Fruit fly (Drosophila melanogaster) whole organism, prepupa: ENCODE results near the gene Pp1-87B.

ENCODE experiments used
- CG15336 ChIP-seq: fragments of 200-800 bp; sonication (Bioruptor generic); IDR thresholded peaks from 2 replicates; pipeline ENCODE4 v1.3.6; 2022; ENCODE audit warnings: missing biosample characterization, missing genetic modification characterization
- CG3032 ChIP-seq: fragments of 200-800 bp; optimal IDR thresholded peaks from 2 replicates; lab custom pipeline; 2019; ENCODE audit warnings: missing biosample characterization, mild to moderate bottlenecking, missing genetic modification characterization, moderate library complexity
- CG32006 ChIP-seq: fragments of 200-800 bp; sonication (Bioruptor generic); optimal IDR thresholded peaks from 3 replicates; lab custom pipeline; 2017; ENCODE audit warnings: missing biosample characterization, mild to moderate bottlenecking, missing genetic modification characterization
- CG34406 ChIP-seq: fragments of 200-800 bp; sonication (Bioruptor generic); optimal IDR thresholded peaks from 3 replicates; lab custom pipeline; 2016; ENCODE audit warnings: missing biosample characterization, missing genetic modification characterization
- CG3919 ChIP-seq: fragments of 200-800 bp; sonication (Bioruptor generic); optimal IDR thresholded peaks from 3 replicates; lab custom pipeline; 2016; ENCODE audit warnings: missing biosample characterization, missing genetic modification characterization
- CG6276 ChIP-seq: fragments of 200-800 bp; sonication (Bioruptor generic); optimal IDR thresholded peaks from 2 replicates; lab custom pipeline; 2017; ENCODE audit warnings: missing biosample characterization, mild to moderate bottlenecking, missing genetic modification characterization
- CG6808 ChIP-seq: fragments of 200-800 bp; sonication (Bioruptor generic); optimal IDR thresholded peaks from 3 replicates; lab custom pipeline; 2017; ENCODE audit warnings: missing biosample characterization, missing genetic modification characterization, mild to moderate bottlenecking, moderate library complexity, missing genetic modification reagents
- CG8632 ChIP-seq: fragments of 200-800 bp; sonication (Bioruptor generic); optimal IDR thresholded peaks from 3 replicates; lab custom pipeline; 2016; ENCODE audit warnings: missing biosample characterization, missing genetic modification characterization
- CG9139 ChIP-seq: fragments of 200-800 bp; sonication (Bioruptor generic); optimal IDR thresholded peaks from 3 replicates; lab custom pipeline; 2017; ENCODE audit warnings: missing biosample characterization, mild to moderate bottlenecking, missing genetic modification characterization
- Eip93F ChIP-seq: fragments of 200-800 bp; sonication (Bioruptor generic); optimal IDR thresholded peaks from 2 replicates; lab custom pipeline; 2016; ENCODE audit warnings: missing biosample characterization, mild to moderate bottlenecking, missing genetic modification characterization
- Met ChIP-seq: fragments of 200-800 bp; sonication (Bioruptor generic); optimal IDR thresholded peaks from 3 replicates; lab custom pipeline; 2016; ENCODE audit warnings: missing biosample characterization, missing genetic modification characterization
- OdsH ChIP-seq: fragments of 200-800 bp; sonication (Bioruptor generic); optimal IDR thresholded peaks from 3 replicates; lab custom pipeline; 2016; ENCODE audit warnings: missing biosample characterization, missing genetic modification characterization
- Sox14 ChIP-seq: fragments of 200-800 bp; sonication (Bioruptor generic); optimal IDR thresholded peaks from 3 replicates; lab custom pipeline; 2016; ENCODE audit warnings: missing biosample characterization, missing genetic modification characterization
- Sox15 ChIP-seq: fragments of 200-800 bp; sonication (Bioruptor generic); optimal IDR thresholded peaks from 3 replicates; lab custom pipeline; 2016; ENCODE audit warnings: missing biosample characterization, missing genetic modification characterization
- eg ChIP-seq: fragments of 200-800 bp; sonication (Bioruptor generic); IDR thresholded peaks from 3 replicates; pipeline ENCODE4 v1.3.6; 2022; ENCODE audit warnings: missing biosample characterization, missing genetic modification characterization
- fd59A ChIP-seq: fragments of 200-800 bp; sonication (Bioruptor generic); optimal IDR thresholded peaks from 2 replicates; lab custom pipeline; 2017; ENCODE audit warnings: missing biosample characterization, mild to moderate bottlenecking, missing genetic modification characterization, missing genetic modification reagents
- fkh ChIP-seq: fragments of 200-800 bp; sonication (Bioruptor generic); optimal IDR thresholded peaks from 3 replicates; lab custom pipeline; 2017; ENCODE audit warnings: missing biosample characterization, mild to moderate bottlenecking, missing genetic modification characterization, moderate library complexity
- net ChIP-seq: fragments of 200-800 bp; sonication (Bioruptor generic); optimal IDR thresholded peaks from 3 replicates; lab custom pipeline; 2016; ENCODE audit warnings: missing biosample characterization, missing genetic modification characterization
- pdm3 ChIP-seq: fragments of 200-800 bp; sonication (Bioruptor generic); optimal IDR thresholded peaks from 3 replicates; lab custom pipeline; 2016; ENCODE audit warnings: missing biosample characterization, missing genetic modification characterization
- vri ChIP-seq: fragments of 200-800 bp; sonication (Bioruptor generic); optimal IDR thresholded peaks from 3 replicates; lab custom pipeline; 2016; ENCODE audit warnings: missing biosample characterization, mild to moderate bottlenecking, missing genetic modification characterization

Gene Pp1-87B

DNA sequence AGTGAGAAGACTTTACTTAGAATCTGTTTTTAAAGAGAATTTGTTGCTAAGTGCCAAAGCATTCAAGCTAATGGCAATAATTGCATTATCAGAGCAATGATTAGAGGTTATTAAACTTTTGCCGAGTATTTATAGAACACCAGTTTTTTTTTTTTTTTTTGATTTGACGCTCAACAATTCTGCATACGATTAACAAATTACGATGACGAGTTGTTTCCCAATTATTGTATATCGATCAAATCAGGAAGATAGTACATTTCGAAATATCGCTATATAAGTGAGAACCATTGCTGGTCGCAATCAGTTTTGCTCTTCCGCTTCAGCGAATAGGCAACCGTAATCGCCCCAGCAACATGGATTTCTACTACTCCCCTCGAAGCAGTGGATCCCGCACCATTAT, 51.9 kb downstream of the Pp1-87B start, which contains the start of gene GstD4:
TSS of gene GstD4 (plus strand) at position 301 of the 400 bp plus-strand sequence.
- TF ChIP-seq CG3032 (tag; lab: Kevin White, UChicago) (no peak), Met (GFP tag; lab: Kevin White, UChicago) (no peak), CG3919 (GFP tag; lab: Kevin White, UChicago) (no peak), Sox15 (GFP tag; lab: Kevin White, UChicago) (no peak), CG15336 (no peak), CG9139 (no peak), OdsH (GFP tag; lab: Kevin White, UChicago) (no peak), pdm3 (no peak), CG34406 (GFP tag; lab: Kevin White, UChicago) (no peak), CG32006 (GFP tag; lab: Kevin White, UChicago) (no peak), CG6808 (GFP tag; lab: Kevin White, UChicago) (no peak), vri (GFP tag; lab: Kevin White, UChicago) (no peak), eg (GFP tag; lab: Robert Waterston, UW) (no peak), Sox14 (GFP tag; lab: Kevin White, UChicago) (no peak), CG6276 (no peak), net (GFP tag; lab: Kevin White, UChicago) (no peak), fd59A (GFP tag; lab: Kevin White, UChicago) (no peak), Eip93F (no peak), CG8632 (GFP tag; lab: Kevin White, UChicago) (no peak), fkh (GFP tag; lab: Kevin White, UChicago) (no peak)
